Fruit fly (Drosophila melanogaster): ENCODE measurements around the gene CG31624.

Gene CG31624

dm6 chr2L:21156156-21157040 is 43.8 kb downstream of the CG31624 start, which contains the start of the genes Mpp6 and E2f2 (continued):
- no peak for TF ChIP-seq CG31441 (GFP tag; IDR thresholded peaks at IDR 0.05)
- TF ChIP-seq tio (GFP tag; optimal IDR thresholded peaks at IDR 0.05): peak; percentile 41
- TF ChIP-seq eve (GFP tag; optimal IDR thresholded peaks at IDR 0.05): no peak
- TF ChIP-seq CG9797 (GFP tag; optimal IDR thresholded peaks at IDR 0.05): no peak
- no peak for TF ChIP-seq sima (GFP tag; optimal IDR thresholded peaks at IDR 0.05)
- TF ChIP-seq unpg (GFP tag; optimal IDR thresholded peaks at IDR 0.05): no peak
- TF ChIP-seq Gug (GFP tag; IDR thresholded peaks at IDR 0.05): peak; percentile 58; the same call in 2 of the 4 replicates
- peak; percentile 95 for TF ChIP-seq CG10267 (tag; optimal IDR thresholded peaks at IDR 0.05)
- no peak for TF ChIP-seq Side (GFP tag; optimal IDR thresholded peaks at IDR 0.05)
- TF ChIP-seq jigr1 (GFP tag; IDR thresholded peaks at IDR 0.05): no peak
- peak; percentile 24 for TF ChIP-seq grau (tag; optimal IDR thresholded peaks at IDR 0.05)
- TF ChIP-seq CG6791 (GFP tag; IDR thresholded peaks at IDR 0.05; ENCODE audit: partially characterized antibody): peak; percentile 89
- TF ChIP-seq dpn (GFP tag; optimal IDR thresholded peaks at IDR 0.05): peak; percentile 27 to 45
- TF ChIP-seq D19A (tag; optimal IDR thresholded peaks at IDR 0.05): no peak
- TF ChIP-seq amos (GFP tag; IDR thresholded peaks at IDR 0.05; ENCODE audit: partially characterized antibody): peak; percentile 95
- no peak for TF ChIP-seq CG31365 (tag; optimal IDR thresholded peaks at IDR 0.05)
- peak; percentile 28 for TF ChIP-seq Antp (GFP tag; optimal IDR thresholded peaks at IDR 0.05)
- TF ChIP-seq CG33557 (GFP tag; optimal IDR thresholded peaks at IDR 0.05): peak; percentile 3
- peak; percentile 11 for TF ChIP-seq Meics (GFP tag; optimal IDR thresholded peaks at IDR 0.05)
- no peak for TF ChIP-seq ERR (GFP tag; optimal IDR thresholded peaks at IDR 0.05)
- peak; percentile 77 for TF ChIP-seq CG17186 (GFP tag; optimal IDR thresholded peaks at IDR 0.05)
- no peak for TF ChIP-seq CG31224 (GFP tag; IDR thresholded peaks at IDR 0.05)
- TF ChIP-seq sens-2 (GFP tag; IDR thresholded peaks at IDR 0.05): no peak
- peak; percentile 4 for TF ChIP-seq vfl (GFP tag; optimal IDR thresholded peaks at IDR 0.05)
- TF ChIP-seq twi (tag; optimal IDR thresholded peaks at IDR 0.05): no peak
- TF ChIP-seq tgo (GFP tag; IDR thresholded peaks at IDR 0.05): peak; percentile 14; the same call in 1 of the 3 replicates
- TF ChIP-seq NK7.1 (GFP tag; optimal IDR thresholded peaks at IDR 0.05): no peak
- no peak for TF ChIP-seq TFAM (GFP tag; optimal IDR thresholded peaks at IDR 0.05)
- TF ChIP-seq vvl (GFP tag; IDR thresholded peaks at IDR 0.05): peak; percentile 63; the same call in 1 of the 2 replicates
- TF ChIP-seq crol (GFP tag; IDR thresholded peaks at IDR 0.05): no peak
- TF ChIP-seq CG13287 (GFP tag; IDR thresholded peaks at IDR 0.05; ENCODE audit: partially characterized antibody): peak; percentile 79
- TF ChIP-seq Bdp1 (GFP tag; optimal IDR thresholded peaks at IDR 0.05): no peak
- no peak for TF ChIP-seq corto (GFP tag; optimal IDR thresholded peaks at IDR 0.05)
- peak; percentile 5 for TF ChIP-seq CG17829 (tag; optimal IDR thresholded peaks at IDR 0.05)
- no peak for TF ChIP-seq CG3838 (GFP tag; optimal IDR thresholded peaks at IDR 0.05)
- no peak for TF ChIP-seq CG10431 (GFP tag; optimal IDR thresholded peaks at IDR 0.05)
- peak; percentile 88 for TF ChIP-seq CG7963 (GFP tag; IDR thresholded peaks at IDR 0.05; ENCODE audit: partially characterized antibody)
- no peak for TF ChIP-seq CG8281 (tag; optimal IDR thresholded peaks at IDR 0.05)
- no peak for TF ChIP-seq CG13424 (tag; optimal IDR thresholded peaks at IDR 0.05)
- TF ChIP-seq gfzf (GFP tag; optimal IDR thresholded peaks at IDR 0.05): no peak
- no peak for TF ChIP-seq Hr39 (optimal IDR thresholded peaks at IDR 0.05)
- peak; percentile 6 for TF ChIP-seq CG12942 (GFP tag; optimal IDR thresholded peaks at IDR 0.05)
- TF ChIP-seq Taf1 (GFP tag; IDR thresholded peaks at IDR 0.05): no peak
- TF ChIP-seq p53 (GFP tag; optimal IDR thresholded peaks at IDR 0.05): no peak
- TF ChIP-seq PHDP (tag; optimal IDR thresholded peaks at IDR 0.05): no peak
- no peak for TF ChIP-seq CrebB (tag; optimal IDR thresholded peaks at IDR 0.05)
- TF ChIP-seq CG17328 (GFP tag; IDR thresholded peaks at IDR 0.05): no peak
- TF ChIP-seq CG34422 (GFP tag; IDR thresholded peaks at IDR 0.05): no peak
- no peak for TF ChIP-seq chm (GFP tag; IDR thresholded peaks at IDR 0.05)
- TF ChIP-seq CG30431 (GFP tag; optimal IDR thresholded peaks at IDR 0.05): no peak
